Fruit fly (Drosophila melanogaster): ENCODE measurements around the gene snRNP-U1-70K.
A peak's percentile ranks its signal among the peaks of the same experiment; 100 is the strongest.

The snRNP-U1-70K gene

DNA sequence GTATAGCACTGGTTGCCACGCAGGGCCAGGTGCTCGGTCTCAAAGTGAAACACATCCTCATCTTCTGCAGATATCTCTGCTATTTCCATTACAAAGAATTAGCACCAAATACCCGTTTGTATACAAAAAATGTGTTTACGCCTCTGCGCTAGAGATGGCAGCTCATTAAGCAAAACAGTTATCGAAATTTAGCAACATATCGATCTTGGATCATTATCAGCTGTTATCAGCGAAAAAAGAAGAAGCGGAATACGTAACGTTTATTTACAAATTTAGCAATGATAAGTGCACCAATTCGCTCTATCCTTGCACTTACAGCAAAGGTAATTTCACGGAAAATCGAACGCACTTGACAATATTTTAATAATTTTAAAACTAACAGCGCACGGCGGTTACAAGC lies 11.4 kb downstream of the snRNP-U1-70K start, which contains the start of the genes Atac1 and Hmgcl:
TSS of gene Atac1 (minus strand) at position 164 of the 400 bp plus-strand sequence.
TSS of gene Hmgcl (plus strand) at position 213 of the 400 bp plus-strand sequence.
- TF ChIP-seq CTCF (optimal IDR thresholded peaks at IDR 0.05), result no peak
- TF ChIP-seq CG8478 (optimal IDR thresholded peaks at IDR 0.05), result no peak

DNA sequence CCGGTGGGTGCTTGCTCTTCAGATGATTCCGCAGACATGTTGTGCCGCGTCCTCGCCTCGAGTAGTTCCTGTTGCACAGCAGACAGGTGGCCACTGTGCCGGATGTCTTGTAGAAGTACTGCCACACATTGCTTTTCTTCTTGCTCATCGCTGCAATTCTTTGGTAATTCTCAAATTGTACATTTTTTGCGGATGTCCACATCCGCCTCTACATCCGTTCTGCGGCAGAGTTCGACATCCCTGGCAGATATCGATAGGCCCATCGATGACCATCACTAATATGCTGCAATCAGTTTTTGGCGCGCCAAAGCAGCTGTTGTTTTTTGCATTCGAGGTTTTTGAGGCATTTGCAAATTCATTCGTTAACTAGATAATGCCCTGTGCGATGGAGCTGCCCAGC lies 14.8 kb downstream of the snRNP-U1-70K start, which contains the start of the genes CG13775 and CG3430:
TSS of gene CG13775 (minus strand) at position 226 of the 400 bp plus-strand sequence.
TSS of gene CG3430 (plus strand) at position 284 of the 400 bp plus-strand sequence.
- TF ChIP-seq CTCF (optimal IDR thresholded peaks at IDR 0.05) (no peak), CG8478 (optimal IDR thresholded peaks at IDR 0.05) (no peak)

DNA sequence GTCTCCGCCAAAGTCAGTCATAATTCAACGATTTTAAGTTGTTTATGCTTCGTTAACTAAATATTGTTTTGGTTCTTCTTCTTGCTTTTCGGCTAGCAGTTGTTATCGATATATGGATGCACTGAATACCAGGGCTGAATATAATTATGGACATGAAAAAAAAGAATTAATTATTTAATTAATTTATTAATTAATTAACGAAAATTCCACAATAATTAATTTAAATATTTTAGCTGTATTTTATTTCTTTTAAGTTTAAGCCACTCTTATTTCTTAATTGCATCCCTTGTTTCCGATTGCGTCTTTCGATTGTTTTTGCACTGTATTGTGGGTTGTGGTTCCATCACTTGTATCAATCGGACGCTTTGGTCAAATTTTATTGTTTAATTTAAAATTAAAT lies 21.4 kb downstream of the snRNP-U1-70K start, which contains the start of the genes Gas41 and SA1:
TSS of gene Gas41 (minus strand) at position 112 of the 400 bp plus-strand sequence.
TSS of gene SA1 (plus strand) at position 326 of the 400 bp plus-strand sequence.
- TF ChIP-seq CG8478 (optimal IDR thresholded peaks at IDR 0.05) (no peak), CTCF (optimal IDR thresholded peaks at IDR 0.05) (no peak)

DNA sequence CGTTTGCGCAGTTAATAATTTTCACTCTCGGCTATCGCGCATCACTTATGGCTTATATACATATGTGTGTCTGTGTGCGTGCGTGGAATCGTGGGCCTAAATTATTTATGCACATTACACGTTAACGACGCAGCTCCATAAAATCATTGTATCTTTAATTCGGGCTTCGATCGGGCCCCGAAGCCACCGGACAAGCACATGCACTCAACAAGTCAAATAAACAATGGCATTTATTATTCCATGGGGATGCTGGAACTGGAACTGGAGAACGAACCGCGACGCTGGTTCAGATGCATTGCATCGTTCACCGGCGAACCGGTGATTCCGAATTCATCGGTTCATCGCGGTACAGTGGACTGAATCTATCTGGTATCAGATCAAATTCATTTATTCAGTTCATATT lies 23.0 kb downstream of the snRNP-U1-70K start, which contains the start of gene ihog:
TSS of gene ihog (minus strand) at position 269 of the 403 bp plus-strand sequence.
- no peak for TF ChIP-seq CG8478 (optimal IDR thresholded peaks at IDR 0.05)
- TF ChIP-seq CTCF (optimal IDR thresholded peaks at IDR 0.05), result peak in 1 of 2 experiments; percentile 9

DNA sequence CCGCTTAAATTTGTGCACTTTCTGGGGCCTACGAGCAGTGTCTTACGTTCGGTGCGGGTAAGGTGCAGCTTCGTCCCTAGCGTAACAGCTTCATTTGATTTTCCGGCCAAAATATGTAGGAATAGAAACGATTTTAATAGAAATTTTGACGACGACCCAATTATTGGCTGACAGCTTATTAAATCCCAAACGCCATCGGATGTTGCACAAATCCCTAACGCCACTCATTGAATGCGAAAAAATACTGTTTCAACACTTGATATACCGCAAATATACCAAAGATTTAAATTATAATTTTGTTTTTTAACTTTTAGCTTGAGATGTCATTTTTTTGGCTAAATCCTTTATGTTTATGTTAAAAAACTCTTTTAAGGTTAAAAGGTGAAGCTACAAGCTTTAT lies 26.4 kb downstream of the snRNP-U1-70K start, which contains the start of gene Fgop2:
TSS of gene Fgop2 (minus strand) at position 202 of the 400 bp plus-strand sequence.
- TF ChIP-seq CTCF (optimal IDR thresholded peaks at IDR 0.05) (no peak), CG8478 (optimal IDR thresholded peaks at IDR 0.05) (no peak)

DNA sequence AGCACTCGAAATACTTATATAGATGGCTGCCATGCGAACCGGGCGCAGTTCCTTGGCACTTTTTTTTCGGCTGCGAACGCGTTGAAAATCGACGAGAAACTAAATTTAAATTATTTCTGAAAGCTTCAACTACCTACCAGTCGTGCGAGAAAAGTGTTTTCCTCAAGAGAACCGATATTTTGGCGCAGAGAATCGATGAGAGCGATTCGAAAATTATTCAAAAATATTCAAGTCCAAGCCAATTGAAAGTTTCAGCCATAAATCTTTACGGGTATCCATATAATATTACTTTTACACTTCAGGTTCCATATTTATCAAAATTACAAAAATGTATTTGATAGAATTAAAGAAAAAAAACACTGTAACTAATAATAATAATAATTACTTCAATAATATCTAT lies 28.8 kb downstream of the snRNP-U1-70K start, which contains the start of gene CG18304:
TSS of gene CG18304 (minus strand) at position 101 of the 400 bp plus-strand sequence.
- no peak for TF ChIP-seq CG8478 (optimal IDR thresholded peaks at IDR 0.05)
- TF ChIP-seq CTCF (optimal IDR thresholded peaks at IDR 0.05), result no peak

DNA sequence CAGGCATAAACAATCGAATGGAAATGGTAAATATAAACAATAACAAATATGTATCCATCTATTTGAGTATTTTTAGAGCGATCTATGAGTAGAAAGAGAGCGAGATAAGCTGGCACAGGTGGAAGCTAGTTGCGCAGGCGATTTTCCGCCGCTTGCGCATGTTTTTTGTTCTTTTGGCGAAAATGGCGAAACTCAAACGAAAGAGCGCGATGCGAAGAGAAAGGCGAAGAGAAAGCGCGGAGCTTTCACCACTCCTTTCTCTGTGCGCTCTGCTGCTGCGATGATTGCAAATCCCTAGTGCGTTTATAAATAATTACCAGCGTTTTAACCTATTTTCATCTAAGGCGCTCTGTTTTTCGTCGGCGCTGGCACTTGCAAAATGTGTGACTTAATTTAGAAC lies 29.8 kb downstream of the snRNP-U1-70K start:
- TF ChIP-seq CTCF (optimal IDR thresholded peaks at IDR 0.05), result no peak
- TF ChIP-seq CG8478 (optimal IDR thresholded peaks at IDR 0.05), result no peak

DNA sequence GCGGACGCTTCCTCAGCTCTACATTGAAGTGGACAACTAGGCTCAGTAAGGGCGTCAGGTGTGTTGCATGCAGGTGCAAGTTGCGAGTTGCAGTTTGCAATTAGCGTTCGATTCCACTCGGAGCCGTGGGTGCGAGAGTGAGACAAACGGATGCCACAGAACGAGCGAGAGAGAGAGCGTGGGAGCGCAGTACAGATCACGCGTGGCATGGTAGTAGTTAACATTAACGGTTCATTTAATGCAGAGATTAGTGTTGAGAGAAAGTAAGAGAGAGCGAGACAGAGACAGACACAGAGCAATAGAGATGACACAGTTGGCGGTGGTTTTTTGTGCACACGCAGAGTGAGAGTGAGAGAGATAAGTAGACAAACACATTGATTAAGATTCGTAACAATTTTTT lies 31.8 kb downstream of the snRNP-U1-70K start:
- no peak for TF ChIP-seq CG8478 (optimal IDR thresholded peaks at IDR 0.05)
- peak in 1 of 2 experiments; percentile 35 for TF ChIP-seq CTCF (optimal IDR thresholded peaks at IDR 0.05)

DNA sequence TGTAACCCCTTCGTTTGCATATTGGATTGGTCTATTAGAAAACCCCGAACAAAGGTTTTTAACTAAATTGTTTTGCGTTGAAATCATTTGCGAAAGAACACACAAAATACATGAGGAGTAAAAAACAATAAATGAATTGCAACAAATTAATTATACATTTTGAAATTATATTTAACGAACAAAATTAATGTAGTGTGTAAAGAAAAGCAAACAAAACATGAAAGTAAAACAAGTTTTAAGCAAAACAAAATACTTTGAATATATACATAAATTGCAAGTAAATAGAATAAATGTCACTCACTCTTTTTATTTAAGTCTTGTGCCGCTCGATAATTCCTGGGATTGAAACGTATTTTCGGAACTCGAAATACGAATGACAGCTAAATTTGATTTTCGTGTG lies 39.7 kb downstream of the snRNP-U1-70K start, which contains the start of gene CG43232:
TSS of gene CG43232 (plus strand) at position 301 of the 400 bp plus-strand sequence.
- TF ChIP-seq CG8478 (optimal IDR thresholded peaks at IDR 0.05), result no peak
- no peak for TF ChIP-seq CTCF (optimal IDR thresholded peaks at IDR 0.05)

DNA sequence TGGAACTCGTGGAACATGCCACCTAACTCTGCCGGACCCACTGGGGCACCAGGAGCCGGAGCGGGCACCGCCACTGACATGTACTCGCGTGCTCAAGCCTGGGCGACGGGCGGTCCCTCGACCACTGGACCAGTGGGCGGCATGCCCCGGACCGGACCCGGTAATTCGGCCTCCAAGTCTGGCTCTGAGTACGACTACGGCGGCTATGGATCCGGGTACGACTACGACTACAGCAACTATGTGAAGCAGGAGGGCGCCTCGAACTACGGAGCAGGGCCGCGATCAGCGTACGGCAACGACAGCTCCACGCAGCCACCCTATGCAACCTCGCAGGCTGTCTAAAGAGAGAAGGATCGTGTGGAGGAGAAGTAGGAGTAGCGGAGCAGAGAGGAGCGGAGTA lies 46.4 kb downstream of the snRNP-U1-70K start:
- TF ChIP-seq CTCF (optimal IDR thresholded peaks at IDR 0.05) (no peak), CG8478 (optimal IDR thresholded peaks at IDR 0.05) (no peak)

DNA sequence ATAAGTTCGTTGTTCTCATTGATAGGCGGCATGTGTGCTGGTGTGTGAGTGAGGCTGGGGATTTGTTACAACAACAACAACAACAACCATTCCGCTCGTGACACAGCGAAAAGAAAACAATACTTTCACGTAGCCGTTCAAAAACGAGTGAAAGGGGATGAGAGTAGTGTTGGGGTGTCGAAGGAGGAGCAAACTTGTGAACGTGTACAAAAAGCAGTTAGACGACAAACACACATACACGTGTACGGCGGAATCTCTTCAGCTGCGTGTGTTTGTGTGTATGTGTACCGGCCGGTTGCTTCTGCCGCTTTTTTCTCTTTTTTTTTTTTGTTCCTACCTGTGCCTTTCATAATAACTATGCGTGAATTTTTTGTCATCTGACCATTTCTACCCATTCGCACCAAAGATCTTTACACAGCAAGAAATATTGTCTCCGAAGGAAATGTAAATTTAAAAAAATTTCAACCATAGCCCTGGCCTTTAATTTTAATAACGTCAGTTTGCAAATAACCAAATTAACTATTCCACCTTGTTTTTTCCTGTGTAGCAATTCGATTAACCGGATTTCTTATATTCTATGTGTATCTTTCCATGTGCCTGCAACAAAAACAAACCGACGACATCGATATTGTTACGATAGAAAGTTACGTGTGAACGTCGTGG lies 49.3 kb downstream of the snRNP-U1-70K start:
- TF ChIP-seq CTCF (optimal IDR thresholded peaks at IDR 0.05), result no peak

DNA sequence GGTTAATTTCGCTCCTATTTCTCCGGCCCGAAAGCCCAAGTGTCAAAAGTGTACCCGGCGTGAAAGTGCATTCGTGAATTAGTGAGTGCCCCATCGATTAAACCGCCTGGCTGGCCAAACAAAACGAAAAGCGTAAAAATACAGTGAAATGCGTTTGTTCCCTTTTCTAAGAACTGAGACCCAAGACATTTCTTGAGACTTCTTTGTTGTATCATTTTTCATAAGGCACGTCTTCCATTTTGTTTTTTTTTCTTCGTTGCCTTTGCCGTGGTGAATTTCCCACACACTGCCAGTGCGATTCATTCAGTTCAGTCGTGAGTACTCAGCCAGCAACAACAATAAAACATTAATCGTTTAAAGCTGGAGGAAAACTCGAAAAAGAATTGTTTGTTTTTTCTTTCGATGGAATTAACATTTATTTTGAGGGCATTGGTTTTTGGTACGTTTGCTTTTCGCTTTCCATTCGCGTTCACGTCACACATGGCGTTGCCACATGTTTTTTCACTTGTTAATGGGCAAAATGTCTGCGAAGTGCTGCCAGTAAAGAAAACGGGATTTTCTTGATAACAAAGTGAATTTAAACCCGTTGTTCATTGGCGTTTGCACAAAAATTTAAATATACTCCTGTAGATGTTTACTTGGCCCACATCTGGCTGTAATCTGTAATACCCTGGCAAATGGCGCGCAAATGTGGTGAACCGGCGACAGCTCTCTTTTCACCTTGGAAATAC lies 50.0 kb downstream of the snRNP-U1-70K start:
- TF ChIP-seq CTCF (optimal IDR thresholded peaks at IDR 0.05), result no peak
- TF ChIP-seq CG8478 (optimal IDR thresholded peaks at IDR 0.05), result no peak

DNA sequence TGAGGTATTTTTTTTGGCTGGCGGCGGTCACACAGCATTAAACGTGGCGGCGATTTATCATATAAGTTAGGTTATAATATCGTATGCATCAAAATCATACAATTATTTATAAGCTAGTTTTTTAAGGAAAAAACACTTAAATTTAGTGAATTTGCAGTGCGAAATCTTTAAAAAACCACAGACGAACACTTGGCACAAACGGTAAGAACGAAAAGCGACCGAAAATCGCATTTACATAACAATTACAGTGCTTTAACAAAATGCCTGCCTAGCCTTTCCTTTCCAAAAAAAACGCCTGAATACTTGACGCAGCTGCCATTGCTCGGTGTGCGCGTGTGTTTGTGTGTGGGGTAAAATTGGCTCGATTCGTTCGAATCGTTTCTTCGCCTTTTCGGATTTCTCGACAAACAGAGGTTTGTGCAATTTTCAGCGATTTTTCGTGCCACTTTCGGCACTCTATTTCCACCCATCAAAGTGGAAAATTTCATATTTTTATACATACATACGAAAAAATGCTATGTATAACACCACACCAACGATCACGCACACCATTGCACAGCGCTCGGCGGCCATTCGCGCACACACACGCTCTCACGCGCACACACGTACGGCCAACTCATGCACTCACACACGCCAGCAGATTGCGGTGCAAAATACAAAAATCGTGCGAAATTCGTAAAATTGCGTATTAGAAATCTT lies 50.7 kb downstream of the snRNP-U1-70K start, which contains the start of gene Hrb27C:
TSS of gene Hrb27C (plus strand) at position 44 of the 699 bp plus-strand sequence.
- TF ChIP-seq CG8478 (optimal IDR thresholded peaks at IDR 0.05), result no peak
- TF ChIP-seq CTCF (optimal IDR thresholded peaks at IDR 0.05), result peak; percentile 2 to 24

DNA sequence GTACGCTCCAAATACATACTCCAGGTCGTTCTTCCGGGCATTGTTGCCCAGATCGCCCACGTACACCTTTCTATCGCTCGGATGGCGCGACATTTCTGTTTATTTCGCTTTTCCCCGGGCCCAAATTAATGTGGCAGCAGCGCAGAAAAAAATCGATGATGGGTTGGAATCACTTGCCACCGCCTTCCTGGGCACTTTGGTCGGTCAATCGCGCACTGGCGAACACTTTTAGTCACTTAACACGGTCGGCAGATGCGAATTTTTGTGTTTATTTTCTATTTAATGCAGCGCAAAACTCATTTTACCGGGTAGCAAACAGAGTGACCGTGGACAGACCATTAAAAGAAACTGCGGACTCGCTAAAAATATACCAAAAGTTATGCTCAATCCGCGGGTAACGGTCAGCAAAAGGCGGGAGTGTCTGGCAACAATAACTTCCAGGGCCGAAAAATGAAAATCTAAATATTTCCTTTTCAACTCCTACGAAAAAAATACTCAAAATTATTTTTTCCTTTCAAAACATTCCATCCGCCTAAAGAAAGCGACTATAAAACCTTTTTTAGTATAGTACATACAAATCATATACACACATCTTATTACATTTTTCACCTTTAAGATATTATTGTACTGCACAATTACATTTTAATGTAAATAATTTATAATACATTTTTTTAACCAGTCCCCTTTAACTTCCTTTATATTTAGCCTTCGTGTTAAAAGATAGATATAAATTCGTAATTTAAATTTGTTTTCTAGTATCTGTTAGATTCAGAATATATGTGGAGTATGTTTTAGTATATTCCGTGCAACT lies 51.5 kb downstream of the snRNP-U1-70K start, which contains the start of gene x16:
TSS of gene x16 (minus strand) at position 361 of the 811 bp plus-strand sequence.
- TF ChIP-seq CTCF (optimal IDR thresholded peaks at IDR 0.05) (peak in 1 of 2 experiments; percentile 5), CG8478 (optimal IDR thresholded peaks at IDR 0.05) (no peak)
